Fruit fly (Drosophila melanogaster): ENCODE data around the gene spn-D.

spn-D gene

DNA sequence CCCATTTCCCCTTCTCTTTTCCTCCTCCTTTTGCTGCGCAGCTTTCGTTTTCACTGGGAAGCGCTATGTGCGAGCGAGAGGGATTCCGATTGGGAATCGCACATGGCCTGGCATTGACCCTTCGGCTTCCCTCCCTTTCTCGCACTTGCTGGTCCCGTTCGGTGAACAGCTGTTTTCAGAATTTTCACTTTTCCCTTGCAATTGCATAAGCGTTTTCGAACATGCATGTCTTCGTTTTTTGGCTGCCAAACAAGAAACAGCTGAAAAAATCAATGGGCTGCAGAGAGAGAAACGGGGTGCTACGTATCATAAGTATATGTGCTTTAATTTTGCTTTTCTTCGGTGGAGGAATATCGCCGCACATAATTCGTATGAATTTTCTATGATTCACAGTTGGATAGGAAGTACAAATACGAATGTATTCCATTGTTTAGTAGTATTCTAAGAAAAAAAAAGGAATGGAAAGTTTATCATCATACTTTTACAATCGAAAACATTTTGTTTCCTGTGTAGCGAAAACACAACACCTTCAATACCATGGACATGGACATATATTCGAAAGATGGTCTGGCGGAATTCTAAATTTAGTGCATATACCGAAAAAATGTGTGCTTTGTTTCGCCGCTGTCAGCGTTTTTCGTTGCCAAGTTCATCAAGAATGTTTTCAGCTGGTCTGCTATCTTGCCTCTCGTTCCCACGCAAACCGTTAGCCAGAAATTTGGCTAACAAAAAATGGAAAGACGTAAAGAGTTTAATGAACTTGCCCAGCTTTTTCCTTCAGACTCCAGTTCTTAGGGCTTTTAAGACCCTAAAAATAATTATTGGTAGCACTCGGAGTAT is 13.2 kb upstream of the spn-D start (continued):
- TF ChIP-seq CG17829 (tag; optimal IDR thresholded peaks at IDR 0.05) = peak; percentile 49
- peak; percentile 17 for TF ChIP-seq NK7.1 (GFP tag; optimal IDR thresholded peaks at IDR 0.05)
- TF ChIP-seq E2f1 (GFP tag; IDR thresholded peaks at IDR 0.05) = peak; percentile 44; the same call in 1 of the 2 replicates
- no peak for TF ChIP-seq kay (GFP tag; optimal IDR thresholded peaks at IDR 0.05)
- TF ChIP-seq CG13123 (GFP tag; optimal IDR thresholded peaks at IDR 0.05) = no peak
- TF ChIP-seq seq (GFP tag; IDR thresholded peaks at IDR 0.05) = no peak
- TF ChIP-seq ci (GFP tag; IDR thresholded peaks at IDR 0.05) = no peak
- TF ChIP-seq luna (GFP tag; optimal IDR thresholded peaks at IDR 0.05) = no peak
- peak; percentile 37 for TF ChIP-seq fu2 (GFP tag; optimal IDR thresholded peaks at IDR 0.05)
- peak; percentile 62 for TF ChIP-seq CG3281 (GFP tag; optimal IDR thresholded peaks at IDR 0.05)
- no peak for TF ChIP-seq Dll (GFP tag; IDR thresholded peaks at IDR 0.05; ENCODE audit: partially characterized antibody)
- TF ChIP-seq rib (GFP tag; IDR thresholded peaks at IDR 0.05) = no peak
- peak; percentile 57 for TF ChIP-seq CG7839 (tag; optimal IDR thresholded peaks at IDR 0.05)
- no peak for TF ChIP-seq HLHmδ (GFP tag; optimal IDR thresholded peaks at IDR 0.05)
- no peak for TF ChIP-seq sens-2 (GFP tag; IDR thresholded peaks at IDR 0.05)
- TF ChIP-seq otp (GFP tag; IDR thresholded peaks at IDR 0.05) = no peak
- TF ChIP-seq CG12744 (GFP tag; optimal IDR thresholded peaks at IDR 0.05) = no peak
- 0 out of 2 replicates have a peak, but pooled peaks have one; percentile 38 for TF ChIP-seq toy (GFP tag; IDR thresholded peaks at IDR 0.05)
- peak; percentile 73 for TF ChIP-seq CG11504 (tag; optimal IDR thresholded peaks at IDR 0.05)
- peak in 1 of 2 experiments; percentile 8 for TF ChIP-seq Hr78 (GFP tag; optimal IDR thresholded peaks at IDR 0.05)
- TF ChIP-seq CG10654 (GFP tag; optimal IDR thresholded peaks at IDR 0.05) = no peak
- TF ChIP-seq CG5245 (GFP tag; optimal IDR thresholded peaks at IDR 0.05) = no peak
- peak in 1 of 2 experiments; percentile 29 for TF ChIP-seq dpn (GFP tag; optimal IDR thresholded peaks at IDR 0.05)
- no peak for TF ChIP-seq Dfd (GFP tag; optimal IDR thresholded peaks at IDR 0.05)
- TF ChIP-seq CG31365 (tag; optimal IDR thresholded peaks at IDR 0.05) = no peak
- peak; percentile 65 for TF ChIP-seq grau (tag; optimal IDR thresholded peaks at IDR 0.05)
- TF ChIP-seq Ssrp (tag; optimal IDR thresholded peaks at IDR 0.05) = peak; percentile 28
- no peak for TF ChIP-seq ab (GFP tag; optimal IDR thresholded peaks at IDR 0.05)
- TF ChIP-seq unpg (GFP tag; optimal IDR thresholded peaks at IDR 0.05) = peak; percentile 66
- TF ChIP-seq CG6813 (GFP tag; optimal IDR thresholded peaks at IDR 0.05) = no peak
- no peak for TF ChIP-seq CG6175 (GFP tag; IDR thresholded peaks at IDR 0.05)
- TF ChIP-seq da (GFP tag; optimal IDR thresholded peaks at IDR 0.05) = no peak
- TF ChIP-seq Rfx (GFP tag; IDR thresholded peaks at IDR 0.05) = peak; percentile 70
- TF ChIP-seq CG14710 (tag; optimal IDR thresholded peaks at IDR 0.05) = peak; percentile 19
- peak; percentile 34 for TF ChIP-seq org-1 (GFP tag; optimal IDR thresholded peaks at IDR 0.05)
- TF ChIP-seq Six4 (GFP tag; optimal IDR thresholded peaks at IDR 0.05) = no peak
- peak; percentile 56 for TF ChIP-seq CG9215 (GFP tag; IDR thresholded peaks at IDR 0.05)
- no peak for TF ChIP-seq wek (GFP tag; optimal IDR thresholded peaks at IDR 0.05)
- TF ChIP-seq Vsx1 (GFP tag; optimal IDR thresholded peaks at IDR 0.05) = no peak
- no peak for TF ChIP-seq CG17802 (tag; optimal IDR thresholded peaks at IDR 0.05)
- no peak for TF ChIP-seq Hr39 (optimal IDR thresholded peaks at IDR 0.05)
- TF ChIP-seq CkIIα-i1 (GFP tag; IDR thresholded peaks at IDR 0.05) = no peak
- no peak for TF ChIP-seq CG9876 (GFP tag; optimal IDR thresholded peaks at IDR 0.05)
- TF ChIP-seq Oli (tag; optimal IDR thresholded peaks at IDR 0.05) = peak; percentile 59
- TF ChIP-seq CG32772 (GFP tag; IDR thresholded peaks at IDR 0.05) = 0 out of 2 replicates have a peak, but pooled peaks have one; percentile 31
- TF ChIP-seq H2.0 (GFP tag; IDR thresholded peaks at IDR 0.05) = 0 out of 2 replicates have a peak, but pooled peaks have one; percentile 17
- peak; percentile 31 for TF ChIP-seq ewg (GFP tag; optimal IDR thresholded peaks at IDR 0.05)
- no peak for TF ChIP-seq chn (GFP tag; optimal IDR thresholded peaks at IDR 0.05)
- TF ChIP-seq B-H2 (GFP tag; optimal IDR thresholded peaks at IDR 0.05) = no peak

All from whole organism, embryonic.